Worm (Caenorhabditis elegans): ENCODE data around the gene C01B10.3.

Gene C01B10.3

DNA sequence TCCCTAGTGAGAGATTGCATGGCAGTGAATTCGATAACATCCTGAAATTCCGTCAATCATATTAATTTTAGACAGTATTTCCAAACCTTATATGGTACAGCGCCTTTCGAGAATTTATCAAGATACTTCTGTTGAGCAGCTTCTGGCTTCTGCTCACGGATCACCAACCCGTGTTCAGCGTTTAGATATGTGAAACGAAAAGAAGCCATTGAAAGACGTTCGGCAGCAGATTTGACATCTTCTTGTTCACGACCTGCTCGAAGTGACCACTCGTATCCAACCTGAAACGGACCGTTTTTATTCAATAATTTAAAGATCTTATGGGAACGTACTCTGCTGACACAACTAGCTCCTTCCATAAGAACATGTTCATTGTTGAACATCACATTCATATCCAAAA lies 39.5 kb downstream of the C01B10.3 start:
- no peak for TF ChIP-seq bed-3 (GFP tag; optimal IDR thresholded peaks at IDR 0.05)
- no peak for TF ChIP-seq lin-32 (GFP tag; optimal IDR thresholded peaks at IDR 0.05)
- TF ChIP-seq nhr-237 (tag; optimal IDR thresholded peaks at IDR 0.05), result no peak
- no peak for TF ChIP-seq ztf-11 (tag; optimal IDR thresholded peaks at IDR 0.05)
- TF ChIP-seq flh-1 (GFP tag; optimal IDR thresholded peaks at IDR 0.05), result no peak
- no peak for TF ChIP-seq ces-1 (GFP tag; optimal IDR thresholded peaks at IDR 0.05)
- no peak for TF ChIP-seq unc-39 (tag; optimal IDR thresholded peaks at IDR 0.05)
- no peak for TF ChIP-seq drap-1 (GFP tag; optimal IDR thresholded peaks at IDR 0.05)
- no peak for TF ChIP-seq ceh-83 (GFP tag; optimal IDR thresholded peaks at IDR 0.05)
- no peak for TF ChIP-seq nhr-2 (tag; optimal IDR thresholded peaks at IDR 0.05)
- no peak for TF ChIP-seq nhr-28 (tag; optimal IDR thresholded peaks at IDR 0.05)
- no peak for TF ChIP-seq elt-1 (tag; optimal IDR thresholded peaks at IDR 0.05; ENCODE audit: borderline replicate concordance, insufficient read depth)
- TF ChIP-seq sptf-1 (tag; optimal IDR thresholded peaks at IDR 0.05), result no peak
- TF ChIP-seq snpc-4 (tag; optimal IDR thresholded peaks at IDR 0.05), result no peak
- no peak for TF ChIP-seq ceh-43 (GFP tag; optimal IDR thresholded peaks at IDR 0.05)
- no peak for TF ChIP-seq unc-62 (GFP tag; optimal IDR thresholded peaks at IDR 0.05)
- TF ChIP-seq pha-4 (tag; optimal IDR thresholded peaks at IDR 0.05), result no peak
- TF ChIP-seq sem-2 (GFP tag; optimal IDR thresholded peaks at IDR 0.05), result no peak
- TF ChIP-seq elt-3 (tag; optimal IDR thresholded peaks at IDR 0.05), result no peak
- no peak for TF ChIP-seq nhr-12 (tag; optimal IDR thresholded peaks at IDR 0.05)

DNA sequence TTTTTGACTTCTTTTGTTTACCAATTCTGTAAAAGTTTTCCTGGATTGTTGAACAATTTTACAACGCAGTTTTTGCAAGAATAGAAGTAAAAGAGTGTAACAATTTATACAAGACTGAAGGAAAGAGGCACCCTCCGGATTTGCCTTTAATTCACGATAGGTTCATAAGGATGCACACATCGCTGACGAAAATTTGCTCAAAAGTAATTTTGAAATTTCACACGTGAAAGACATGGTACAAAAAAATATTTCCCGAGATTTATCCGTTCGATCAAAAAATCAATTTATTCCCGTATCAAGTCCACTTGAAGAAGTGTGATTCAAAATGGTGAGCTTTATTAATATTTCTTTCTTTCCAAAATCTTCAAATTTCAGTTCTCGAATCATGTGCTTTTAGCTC lies 43.2 kb downstream of the C01B10.3 start, which contains the start of gene C43G2.3:
Gene C43G2.3, plus strand, starts transcription at position 301 of the 400 bp plus-strand sequence.
- TF ChIP-seq snpc-4 (tag; optimal IDR thresholded peaks at IDR 0.05), result no peak
- no peak for TF ChIP-seq ham-2 (GFP tag; optimal IDR thresholded peaks at IDR 0.05)
- no peak for TF ChIP-seq drap-1 (GFP tag; optimal IDR thresholded peaks at IDR 0.05)
- TF ChIP-seq nhr-2 (tag; optimal IDR thresholded peaks at IDR 0.05), result no peak
- no peak for TF ChIP-seq unc-120 (tag; optimal IDR thresholded peaks at IDR 0.05; ENCODE audit: poor library complexity, severe bottlenecking)
- TF ChIP-seq ceh-43 (GFP tag; optimal IDR thresholded peaks at IDR 0.05), result no peak
- no peak for TF ChIP-seq nhr-28 (tag; optimal IDR thresholded peaks at IDR 0.05)
- TF ChIP-seq hlh-1 (tag; optimal IDR thresholded peaks at IDR 0.05), result no peak
- TF ChIP-seq ztf-11 (tag; optimal IDR thresholded peaks at IDR 0.05), result no peak
- TF ChIP-seq blmp-1 (tag; optimal IDR thresholded peaks at IDR 0.05), result no peak
- TF ChIP-seq mab-5 (tag; optimal IDR thresholded peaks at IDR 0.05), result no peak

DNA sequence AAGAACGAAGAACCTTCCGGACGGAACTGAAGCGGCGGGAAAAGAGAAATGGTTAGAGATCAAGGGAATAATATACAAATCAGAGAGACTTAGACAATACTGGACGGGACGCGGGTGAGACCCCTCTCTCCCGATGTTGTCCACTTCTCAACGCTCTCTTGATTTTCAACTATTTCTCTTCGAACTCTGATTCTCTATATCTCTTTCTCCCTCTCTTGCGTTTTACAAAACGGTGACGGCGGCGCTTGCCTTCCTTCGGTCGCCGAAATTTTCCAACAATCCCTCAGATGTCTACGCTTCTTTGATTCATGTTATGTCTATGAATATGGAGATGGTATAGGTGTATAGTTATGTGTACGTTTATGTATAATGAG lies 44.4 kb downstream of the C01B10.3 start:
- TF ChIP-seq ham-2 (GFP tag; optimal IDR thresholded peaks at IDR 0.05) (peak; percentile 62), drap-1 (GFP tag; optimal IDR thresholded peaks at IDR 0.05) (peak; percentile 6), cnd-1 (tag; optimal IDR thresholded peaks at IDR 0.05) (peak; percentile 34), hlh-1 (tag; optimal IDR thresholded peaks at IDR 0.05) (peak; percentile 27), mls-2 (tag; optimal IDR thresholded peaks at IDR 0.05) (peak; percentile 44), tbx-8 (GFP tag; optimal IDR thresholded peaks at IDR 0.05) (no peak), nhr-2 (tag; optimal IDR thresholded peaks at IDR 0.05) (no peak), ces-1 (GFP tag; optimal IDR thresholded peaks at IDR 0.05) (no peak), mep-1 (tag; optimal IDR thresholded peaks at IDR 0.05) (peak; percentile 24), unc-62 (GFP tag; optimal IDR thresholded peaks at IDR 0.05) (peak; percentile 57), mab-5 (tag; optimal IDR thresholded peaks at IDR 0.05) (no peak), ztf-11 (tag; optimal IDR thresholded peaks at IDR 0.05) (no peak), bed-3 (GFP tag; optimal IDR thresholded peaks at IDR 0.05) (no peak), nhr-237 (tag; optimal IDR thresholded peaks at IDR 0.05) (peak; percentile 45), sptf-1 (tag; optimal IDR thresholded peaks at IDR 0.05) (peak; percentile 43), lin-13 (tag; optimal IDR thresholded peaks at IDR 0.05) (no peak), unc-120 (tag; optimal IDR thresholded peaks at IDR 0.05; ENCODE audit: poor library complexity, severe bottlenecking) (peak; percentile 44), pha-4 (tag; optimal IDR thresholded peaks at IDR 0.05) (peak; percentile 75), nhr-28 (tag; optimal IDR thresholded peaks at IDR 0.05) (no peak), ceh-83 (GFP tag; optimal IDR thresholded peaks at IDR 0.05) (peak; percentile 25)

DNA sequence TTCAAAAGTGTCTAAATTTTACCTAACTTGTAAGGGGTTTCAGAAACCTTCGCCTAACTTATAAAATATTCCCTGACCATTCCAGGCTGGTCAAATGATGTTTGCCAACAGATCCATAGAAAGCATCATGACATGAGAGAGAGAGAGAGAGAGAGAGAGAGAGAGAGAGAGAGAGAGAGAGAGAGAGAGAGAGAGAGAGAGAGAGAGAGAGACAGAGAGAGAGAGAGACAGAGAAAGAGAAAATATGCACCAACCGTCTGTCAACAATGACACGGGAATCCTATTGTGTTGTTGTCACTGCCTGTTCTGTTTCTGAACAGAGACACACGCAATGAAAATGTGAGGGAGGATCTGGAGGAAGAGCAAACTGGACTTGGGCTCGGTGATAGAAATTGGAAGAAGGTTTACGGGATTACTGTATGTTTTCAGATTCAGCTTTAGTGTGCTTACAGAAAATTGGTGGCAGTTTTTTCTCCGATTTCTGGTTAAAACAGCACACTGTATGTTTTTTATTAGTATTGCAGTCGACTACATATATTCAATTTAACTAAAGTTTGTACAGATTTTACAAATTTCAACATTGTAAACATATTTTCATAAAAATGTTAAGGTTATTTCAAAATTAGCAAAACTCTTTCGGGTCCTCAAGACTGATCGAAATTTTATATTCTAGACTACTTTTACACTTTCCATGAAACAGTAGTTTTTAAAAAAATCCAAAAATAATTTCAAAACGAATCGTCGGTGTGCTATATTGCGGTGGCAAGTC lies 45.0 kb downstream of the C01B10.3 start:
- TF ChIP-seq blmp-1 (tag; optimal IDR thresholded peaks at IDR 0.05) (no peak), ham-2 (GFP tag; optimal IDR thresholded peaks at IDR 0.05) (no peak), flh-1 (GFP tag; optimal IDR thresholded peaks at IDR 0.05) (no peak), mab-5 (tag; optimal IDR thresholded peaks at IDR 0.05) (no peak), M03D4.4 (tag; optimal IDR thresholded peaks at IDR 0.05) (peak; percentile 9), ceh-83 (GFP tag; optimal IDR thresholded peaks at IDR 0.05) (no peak), cnd-1 (tag; optimal IDR thresholded peaks at IDR 0.05) (peak; percentile 3), nhr-28 (tag; optimal IDR thresholded peaks at IDR 0.05) (no peak), unc-39 (tag; optimal IDR thresholded peaks at IDR 0.05) (no peak), pha-4 (tag; optimal IDR thresholded peaks at IDR 0.05) (peak; percentile 87), unc-120 (tag; optimal IDR thresholded peaks at IDR 0.05; ENCODE audit: poor library complexity, severe bottlenecking) (no peak), lsy-2 (tag; optimal IDR thresholded peaks at IDR 0.05) (no peak), nhr-76 (tag; optimal IDR thresholded peaks at IDR 0.05) (no peak), snpc-4 (tag; optimal IDR thresholded peaks at IDR 0.05) (no peak)
